Worm (Caenorhabditis elegans): ENCODE measurements around the gene AH9.1.

- no peak for TF ChIP-seq flt-1 (GFP tag; IDR thresholded peaks at IDR 0.05)
- no peak for TF ChIP-seq med-1 (GFP tag; optimal IDR thresholded peaks at IDR 0.05; ENCODE audit: insufficient read depth)
- no peak for TF ChIP-seq klf-2 (GFP tag; conservative IDR thresholded peaks at IDR 0.05)
- no peak for TF ChIP-seq ztf-23 (GFP tag; IDR thresholded peaks at IDR 0.05)
- no peak for TF ChIP-seq T22C8.4 (GFP tag; IDR thresholded peaks at IDR 0.05)
- TF ChIP-seq cog-1 (tag; optimal IDR thresholded peaks at IDR 0.05) = no peak
- TF ChIP-seq tab-1 (GFP tag; IDR thresholded peaks at IDR 0.05) = no peak
- TF ChIP-seq ztf-29 (GFP tag; IDR thresholded peaks at IDR 0.05) = no peak
- no peak for TF ChIP-seq ref-1 (GFP tag; conservative IDR thresholded peaks at IDR 0.05)
Measured at ce11 chrX:2265069-2265468, 18.3 kb upstream of the AH9.1 start.
